Worm (Caenorhabditis elegans) whole organism, midembryonic: Measurements from ENCODE around the gene sma-6.

Source experiments
- T22C8.4 ChIP-seq: fragments of 200-800 bp; sonication (Bioruptor generic); IDR thresholded peaks from 2 replicates; pipeline ENCODE4 v1.3.6; 2022; ENCODE audit warnings: missing genetic modification characterization, missing compliant biosample characterization
- ztf-23 ChIP-seq: fragments of 200-800 bp; sonication (Bioruptor generic); IDR thresholded peaks from 2 replicates; pipeline ENCODE4 v1.3.6; 2022; ENCODE audit warnings: missing genetic modification reagents, missing genetic modification characterization, missing compliant biosample characterization

- no peak for TF ChIP-seq ztf-23 (GFP tag; lab: Robert Waterston, UW)
- no peak for TF ChIP-seq T22C8.4
Measured at ce11 chrII:6341076-6341475, 16.8 kb downstream of the sma-6 start.
